Fruit fly (Drosophila melanogaster) whole organism, embryonic: Measurements from ENCODE around the gene CG3277.

Source experiments
- Bdp1 ChIP-seq: fragments of 200-800 bp; sonication (Bioruptor generic); optimal IDR thresholded peaks from 3 replicates; lab custom pipeline; 2016; ENCODE audit warnings: missing biosample characterization, missing genetic modification characterization
- CG11560 ChIP-seq: fragments of 200-800 bp; sonication (Bioruptor generic); IDR thresholded peaks from 3 replicates; pipeline ENCODE4 v1.3.6; 2022; ENCODE audit warnings: missing biosample characterization, missing genetic modification characterization
- CG18262 ChIP-seq: fragments of 200-800 bp; optimal IDR thresholded peaks from 3 replicates; lab custom pipeline; 2019; ENCODE audit warnings: missing biosample characterization, mild to moderate bottlenecking, missing genetic modification characterization, moderate library complexity
- CG9437 ChIP-seq: fragments of 200-800 bp; sonication (Bioruptor generic); optimal IDR thresholded peaks from 2 replicates; lab custom pipeline; 2018; ENCODE audit warnings: missing biosample characterization, mild to moderate bottlenecking, missing genetic modification characterization
- Drgx ChIP-seq: fragments of 200-800 bp; sonication (Bioruptor generic); IDR thresholded peaks from 2 replicates; pipeline ENCODE4 v1.3.6; 2022; ENCODE audit warnings: missing biosample characterization, missing genetic modification characterization
- Jarid2 ChIP-seq: fragments of 200-800 bp; sonication (Bioruptor generic); optimal IDR thresholded peaks from 3 replicates; lab custom pipeline; 2017; ENCODE audit warnings: mild to moderate bottlenecking, missing biosample characterization, missing genetic modification reagents, missing genetic modification characterization
- disco-r ChIP-seq: fragments of 200-800 bp; sonication (Bioruptor generic); optimal IDR thresholded peaks from 2 replicates; lab custom pipeline; 2016; ENCODE audit warnings: missing biosample characterization, missing genetic modification characterization
- slbo ChIP-seq: fragments of 200-800 bp; sonication (Bioruptor generic); IDR thresholded peaks from 2 replicates; pipeline ENCODE4 v1.3.6; 2022; ENCODE audit warnings: missing biosample characterization, missing genetic modification characterization
- usp ChIP-seq: fragments of >200 bp; optimal IDR thresholded peaks from 2 replicates; lab custom pipeline; 2017; ENCODE audit warnings: missing biosample characterization, missing genetic modification characterization

DNA sequence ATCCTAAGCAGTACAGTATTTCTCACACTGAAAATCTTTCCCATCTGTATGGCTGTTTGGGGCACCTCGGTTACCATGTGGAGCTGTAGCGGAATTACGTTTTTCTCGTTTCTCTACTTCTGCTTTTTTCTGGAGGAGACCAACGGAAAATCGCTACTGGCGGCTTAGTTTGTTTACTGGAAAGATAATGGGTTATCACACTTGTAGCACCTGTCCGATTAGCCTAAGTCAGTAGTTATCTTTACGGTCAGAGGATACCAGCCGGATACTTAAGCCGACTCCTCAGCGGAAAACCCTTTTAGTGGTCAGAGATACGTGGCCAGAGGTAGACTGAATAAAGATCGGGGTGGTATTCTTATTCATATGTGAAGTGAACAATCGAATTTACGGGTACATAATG, 28.6 kb downstream of the CG3277 start, which contains the start of gene CG15408:
- TF ChIP-seq CG11560 (tag; lab: Robert Waterston, UW) (no peak), Bdp1 (GFP tag; lab: Kevin White, UChicago) (no peak), usp (GFP tag; lab: Kevin White, UChicago) (no peak), Jarid2 (GFP tag; lab: Kevin White, UChicago) (no peak), CG9437 (no peak), slbo (GFP tag; lab: Robert Waterston, UW) (no peak), disco-r (GFP tag; lab: Kevin White, UChicago) (no peak), Drgx (GFP tag; lab: Robert Waterston, UW) (no peak), CG18262 (tag; lab: Kevin White, UChicago) (no peak)
